Worm (Caenorhabditis elegans) whole organism, L4 larva: ENCODE data around the gene dmd-9.

Experiments
- R02D3.7 ChIP-seq: fragments of 150-350 bp; sonication (generic microtip); optimal IDR thresholded peaks from 3 replicates; lab custom pipeline; 2014; ENCODE audit warnings: missing biosample characterization, missing genetic modification characterization
- T20F7.1 ChIP-seq: fragments of 200-800 bp; sonication (Bioruptor generic); optimal IDR thresholded peaks from 2 replicates; lab custom pipeline; 2018; ENCODE audit warnings: mild to moderate bottlenecking, missing genetic modification characterization, missing compliant biosample characterization
- T26A8.4 ChIP-seq: fragments of 200-800 bp; sonication (Bioruptor generic); IDR thresholded peaks from 2 replicates; pipeline ENCODE4 v1.3.6; 2022; ENCODE audit warnings: missing genetic modification characterization, missing compliant biosample characterization
- Y48G9A.11 ChIP-seq: fragments of 200-800 bp; sonication (Bioruptor generic); IDR thresholded peaks from 2 replicates; pipeline ENCODE4 v1.3.6; 2022; ENCODE audit warnings: missing genetic modification reagents, missing genetic modification characterization, missing compliant biosample characterization
- ZK337.2 ChIP-seq: fragments of 200-800 bp; sonication (Bioruptor generic); IDR thresholded peaks from 2 replicates; pipeline ENCODE4 v1.3.6; 2022; ENCODE audit warnings: missing genetic modification reagents, missing genetic modification characterization, missing compliant biosample characterization
- ZK546.5 ChIP-seq, 2 experiments: sonication (generic microtip); optimal IDR thresholded peaks; 2 replicates each; lab custom pipeline; 2017; ENCODE audit warnings: missing biosample characterization in 2 of 2, missing genetic modification characterization in 2 of 2
- attf-4 ChIP-seq: sonication (generic microtip); optimal IDR thresholded peaks from 3 replicates; lab custom pipeline; 2017; ENCODE audit warnings: missing biosample characterization, missing genetic modification characterization
- ceh-28 ChIP-seq: fragments of 150-350 bp; optimal IDR thresholded peaks from 2 replicates; lab custom pipeline; 2014; ENCODE audit warnings: missing biosample characterization, missing genetic modification reagents, missing genetic modification characterization
- ceh-44 ChIP-seq: fragments of 200-800 bp; sonication (Bioruptor generic); IDR thresholded peaks from 2 replicates; pipeline ENCODE4 v1.3.6; 2022; ENCODE audit warnings: missing genetic modification reagents, missing genetic modification characterization, missing compliant biosample characterization
- ctbp-1 ChIP-seq: fragments of 200-800 bp; sonication (Bioruptor generic); IDR thresholded peaks from 2 replicates; pipeline ENCODE4 v1.3.6; 2022; ENCODE audit warnings: missing genetic modification reagents, missing genetic modification characterization, missing compliant biosample characterization
- daf-12 ChIP-seq: fragments of 150-350 bp; optimal IDR thresholded peaks from 2 replicates; lab custom pipeline; 2014; ENCODE audit warnings: missing biosample characterization, missing genetic modification reagents, missing genetic modification characterization
- daf-16 ChIP-seq, 3 experiments: sonication (generic microtip); optimal IDR thresholded peaks; 2 replicates each; lab custom pipeline; 2016 to 2017; ENCODE audit warnings: missing genetic modification characterization in 3 of 3, missing genetic modification reagents in 3 of 3, mild to moderate bottlenecking in 2 of 3, missing compliant biosample characterization in 2 of 3, missing biosample characterization in 1 of 3, moderate library complexity in 1 of 3
- daf-19 ChIP-seq: fragments of 200-800 bp; sonication (Bioruptor generic); conservative IDR thresholded peaks from 2 replicates; pipeline ENCODE4 v1.3.6; 2022; ENCODE audit warnings: missing genetic modification characterization, missing compliant biosample characterization
- daf-8 ChIP-seq: fragments of 200-800 bp; sonication (Bioruptor generic); IDR thresholded peaks from 2 replicates; pipeline ENCODE4 v1.3.6; 2022; ENCODE audit warnings: missing genetic modification characterization, missing compliant biosample characterization
- dmd-6 ChIP-seq: fragments of 200-800 bp; sonication (Bioruptor generic); IDR thresholded peaks from 2 replicates; pipeline ENCODE4 v1.3.6; 2022; ENCODE audit warnings: missing genetic modification reagents, missing genetic modification characterization, missing compliant biosample characterization
- dmd-8 ChIP-seq: fragments of 200-800 bp; sonication (Bioruptor generic); IDR thresholded peaks from 2 replicates; pipeline ENCODE4 v1.3.6; 2022; ENCODE audit warnings: missing genetic modification characterization, missing compliant biosample characterization
- dve-1 ChIP-seq: sonication (generic microtip); optimal IDR thresholded peaks from 2 replicates; lab custom pipeline; 2017; ENCODE audit warnings: antibody characterized with exemption, mild to moderate bottlenecking, missing genetic modification characterization, missing compliant biosample characterization; ENCODE audit not compliant: insufficient read depth
- egl-27 ChIP-seq: sonication (generic microtip); optimal IDR thresholded peaks from 3 replicates; lab custom pipeline; 2017; ENCODE audit warnings: missing biosample characterization, missing genetic modification reagents, missing genetic modification characterization
- egl-43 ChIP-seq: fragments of 200-800 bp; sonication (Bioruptor generic); IDR thresholded peaks from 2 replicates; pipeline ENCODE4 v1.3.6; 2022; ENCODE audit warnings: missing genetic modification reagents, missing genetic modification characterization, missing compliant biosample characterization
- hif-1 ChIP-seq, 2 experiments: sonication (generic microtip); optimal IDR thresholded peaks; 2 replicates each; lab custom pipeline; 2016 to 2017; ENCODE audit warnings: missing compliant biosample characterization in 2 of 2, missing genetic modification characterization in 2 of 2, missing genetic modification reagents in 2 of 2, missing genotype in 2 of 2, mild to moderate bottlenecking in 1 of 2
- hlh-11 ChIP-seq: fragments of 200-800 bp; sonication (Bioruptor generic); optimal IDR thresholded peaks from 2 replicates; lab custom pipeline; 2018; ENCODE audit warnings: mild to moderate bottlenecking, missing genetic modification characterization, missing compliant biosample characterization
- hlh-30 ChIP-seq: sonication (generic microtip); optimal IDR thresholded peaks from 2 replicates; lab custom pipeline; 2017; ENCODE audit warnings: antibody characterized with exemption, mild to moderate bottlenecking, missing genetic modification characterization, missing compliant biosample characterization; ENCODE audit not compliant: insufficient read depth
- lin-1 ChIP-seq: fragments of 200-800 bp; sonication (Bioruptor generic); IDR thresholded peaks from 2 replicates; pipeline ENCODE4 v1.3.6; 2022; ENCODE audit warnings: missing genetic modification reagents, missing genetic modification characterization, missing compliant biosample characterization
- lin-38 ChIP-seq: fragments of 200-800 bp; sonication (Bioruptor generic); IDR thresholded peaks from 2 replicates; pipeline ENCODE4 v1.3.6; 2022; ENCODE audit warnings: missing genetic modification reagents, missing genetic modification characterization, missing compliant biosample characterization
- lin-39 ChIP-seq: fragments of 150-350 bp; optimal IDR thresholded peaks from 2 replicates; lab custom pipeline; 2014; ENCODE audit warnings: missing biosample characterization, missing genetic modification reagents, missing genetic modification characterization
- lsy-2 ChIP-seq, 2 experiments: fragments of 150-350 bp in 1 of 2; sonication (generic microtip) in 1 of 2; optimal IDR thresholded peaks; 2 replicates each; lab custom pipeline; 2014 to 2017; ENCODE audit warnings: missing biosample characterization in 2 of 2, missing genetic modification characterization in 2 of 2
- madf-9 ChIP-seq: fragments of 200-800 bp; sonication (Bioruptor generic); conservative IDR thresholded peaks from 2 replicates; pipeline ENCODE4 v1.3.6; 2022; ENCODE audit warnings: missing genetic modification reagents, missing genetic modification characterization, missing compliant biosample characterization
- mdl-1 ChIP-seq, 2 experiments: fragments of 150-350 bp in 1 of 2; sonication (generic microtip) in 1 of 2; optimal IDR thresholded peaks; 2 replicates each; lab custom pipeline; 2014 to 2017; ENCODE audit warnings: missing biosample characterization in 2 of 2, missing genetic modification characterization in 2 of 2
- mes-2 ChIP-seq: sonication (generic microtip); optimal IDR thresholded peaks from 2 replicates; lab custom pipeline; 2016; ENCODE audit warnings: missing genotype, mild to moderate bottlenecking, missing genetic modification characterization, missing compliant biosample characterization; ENCODE audit not compliant: poor library complexity, severe bottlenecking
- mxl-3 ChIP-seq: fragments of 200-800 bp; sonication (Bioruptor generic); optimal IDR thresholded peaks from 2 replicates; lab custom pipeline; 2018; ENCODE audit warnings: mild to moderate bottlenecking, missing genetic modification characterization, missing compliant biosample characterization
- nhr-10 ChIP-seq: fragments of 150-350 bp; optimal IDR thresholded peaks from 2 replicates; lab custom pipeline; 2014; ENCODE audit warnings: missing biosample characterization, missing genetic modification characterization
- nhr-237 ChIP-seq: sonication (generic microtip); optimal IDR thresholded peaks from 2 replicates; lab custom pipeline; 2017; ENCODE audit warnings: missing biosample characterization, missing genetic modification characterization
- nhr-25 ChIP-seq: sonication (generic microtip); optimal IDR thresholded peaks from 2 replicates; lab custom pipeline; 2017; ENCODE audit warnings: missing genetic modification characterization, mild to moderate bottlenecking, missing compliant biosample characterization, antibody characterized with exemption, moderate library complexity, borderline replicate concordance; ENCODE audit not compliant: insufficient read depth
- nhr-28 ChIP-seq: fragments of 150-350 bp; optimal IDR thresholded peaks from 2 replicates; lab custom pipeline; 2014; ENCODE audit warnings: missing biosample characterization, missing genetic modification characterization
- nhr-48 ChIP-seq: sonication (generic microtip); optimal IDR thresholded peaks from 2 replicates; lab custom pipeline; 2016; ENCODE audit warnings: mild to moderate bottlenecking, missing genetic modification characterization, missing compliant biosample characterization
- nhr-76 ChIP-seq: fragments of 150-350 bp; optimal IDR thresholded peaks from 2 replicates; lab custom pipeline; 2014; ENCODE audit warnings: missing biosample characterization, missing genetic modification characterization
- nhr-77 ChIP-seq: fragments of 150-350 bp; optimal IDR thresholded peaks from 2 replicates; lab custom pipeline; 2014; ENCODE audit warnings: missing biosample characterization, missing genetic modification characterization
- pqm-1 ChIP-seq: sonication (generic microtip); optimal IDR thresholded peaks from 2 replicates; lab custom pipeline; 2017; ENCODE audit warnings: missing biosample characterization, missing genetic modification characterization
- snpc-1.2 ChIP-seq: fragments of 200-800 bp; sonication (Bioruptor generic); IDR thresholded peaks from 2 replicates; pipeline ENCODE4 v1.3.6; 2022; ENCODE audit warnings: missing genetic modification reagents, missing genetic modification characterization, missing compliant biosample characterization
- spr-3 ChIP-seq: fragments of 200-800 bp; sonication (Bioruptor generic); optimal IDR thresholded peaks from 2 replicates; lab custom pipeline; 2018; ENCODE audit warnings: mild to moderate bottlenecking, missing genetic modification characterization, missing compliant biosample characterization
- tag-97 ChIP-seq: fragments of 200-800 bp; sonication (Bioruptor generic); IDR thresholded peaks from 2 replicates; pipeline ENCODE4 v1.3.6; 2022; ENCODE audit warnings: missing genetic modification characterization, missing compliant biosample characterization
- vab-7 ChIP-seq: fragments of 200-800 bp; sonication (Bioruptor generic); IDR thresholded peaks from 2 replicates; pipeline ENCODE4 v1.3.6; 2022; ENCODE audit warnings: missing genetic modification reagents, missing genetic modification characterization, missing compliant biosample characterization

dmd-9 gene

ce11 chrIV:3260216-3260615 is 5.9 kb upstream of the dmd-9 start:
- TF ChIP-seq nhr-25 (tag; lab: Kevin White, UChicago) (no peak), daf-8 (GFP tag; lab: Robert Waterston, UW) (no peak), T20F7.1 (GFP tag; lab: Kevin White, UChicago) (no peak), lin-39 (tag; lab: Kevin White, UChicago) (no peak), nhr-77 (tag; lab: Kevin White, UChicago) (no peak), snpc-1.2 (GFP tag; lab: Robert Waterston, UW) (no peak), T26A8.4 (GFP tag; lab: Robert Waterston, UW) (no peak), egl-27 (tag; lab: Kevin White, UChicago) (no peak), lin-38 (no peak), daf-19 (GFP tag; lab: Robert Waterston, UW) (no peak), mdl-1 (tag; optimal IDR thresholded peaks at IDR 0.05; lab: Kevin White, UChicago) (no peak), nhr-237 (no peak), lin-1 (no peak), mxl-3 (GFP tag; lab: Kevin White, UChicago) (no peak), nhr-76 (tag; lab: Kevin White, UChicago) (no peak)

- TF ChIP-seq daf-16 (GFP tag; optimal IDR thresholded peaks at IDR 0.05; lab: Kevin White, UChicago) (no peak), daf-16 (tag; optimal IDR thresholded peaks at IDR 0.05; lab: Kevin White, UChicago) (peak; percentile 53), hlh-30 (peak; percentile 21), ceh-28 (tag; lab: Kevin White, UChicago) (no peak), ZK337.2 (GFP tag; lab: Robert Waterston, UW) (no peak), mdl-1 (tag; optimal IDR thresholded peaks at IDR 0.05; lab: Kevin White, UChicago) (peak in 1 of 2 experiments; percentile 73), tag-97 (GFP tag; lab: Robert Waterston, UW) (no peak), nhr-28 (peak; percentile 92), pqm-1 (tag; lab: Kevin White, UChicago) (peak; percentile 88), ctbp-1 (GFP tag; lab: Robert Waterston, UW) (no peak), ceh-44 (GFP tag; lab: Robert Waterston, UW) (no peak), ZK546.5 (tag; optimal IDR thresholded peaks at IDR 0.05; lab: Kevin White, UChicago) (no peak), attf-4 (tag; lab: Kevin White, UChicago) (no peak), lsy-2 (tag; optimal IDR thresholded peaks at IDR 0.05; lab: Kevin White, UChicago) (no peak), hlh-11 (peak; percentile 36), hif-1 (tag; optimal IDR thresholded peaks at IDR 0.05; lab: Kevin White, UChicago) (no peak), T20F7.1 (GFP tag; lab: Kevin White, UChicago) (no peak), spr-3 (GFP tag; lab: Kevin White, UChicago) (no peak), egl-43 (GFP tag; lab: Robert Waterston, UW) (no peak), nhr-48 (tag; lab: Kevin White, UChicago) (no peak), dmd-8 (GFP tag; lab: Robert Waterston, UW) (no peak), dmd-6 (GFP tag; lab: Robert Waterston, UW) (peak; percentile 57; the same call in 1 of the 2 replicates), daf-12 (tag; lab: Kevin White, UChicago) (no peak), mes-2 (tag; lab: Kevin White, UChicago) (no peak), daf-8 (GFP tag; lab: Robert Waterston, UW) (no peak), dve-1 (tag; lab: Kevin White, UChicago) (peak; percentile 50), vab-7 (GFP tag; lab: Robert Waterston, UW) (no peak), R02D3.7 (tag; lab: Kevin White, UChicago) (no peak), Y48G9A.11 (no peak), nhr-10 (tag; lab: Kevin White, UChicago) (no peak), madf-9 (GFP tag; lab: Robert Waterston, UW) (no peak), nhr-77 (tag; lab: Kevin White, UChicago) (peak; percentile 47)
Measured at ce11 chrIV:3258528-3258927, 4.2 kb upstream of the dmd-9 start, which contains the start of gene T26C12.1. Gene T26C12.1, plus strand, starts transcription at chrIV:3258910.
